Worm (Caenorhabditis elegans): ENCODE results near the gene F52H2.5.

DNA sequence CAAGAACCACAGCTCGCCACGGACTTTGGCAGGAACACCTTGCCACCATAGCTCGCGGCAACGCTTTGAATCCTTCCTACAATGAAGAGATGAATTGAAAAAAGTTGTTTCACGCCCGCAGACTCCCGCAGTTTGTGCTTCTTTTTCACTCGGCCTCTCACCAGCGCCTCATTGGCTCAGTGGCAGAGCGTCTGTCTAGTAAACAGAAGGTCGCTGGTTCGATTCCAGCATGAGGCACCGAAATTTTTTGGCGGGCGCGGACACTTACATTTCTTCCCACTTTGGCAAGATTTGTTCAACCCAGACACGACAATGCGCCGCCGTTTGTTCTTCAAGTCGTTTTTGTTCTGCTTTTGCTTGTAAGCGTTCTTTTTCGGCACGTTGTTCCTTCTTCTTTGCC lies 32.0 kb downstream of the F52H2.5 start:
- TF ChIP-seq lsy-2 (tag; optimal IDR thresholded peaks at IDR 0.05): no peak
- no peak for TF ChIP-seq nhr-28 (tag; optimal IDR thresholded peaks at IDR 0.05)
- no peak for TF ChIP-seq blmp-1 (tag; optimal IDR thresholded peaks at IDR 0.05)
- TF ChIP-seq hlh-1 (tag; optimal IDR thresholded peaks at IDR 0.05): no peak
- TF ChIP-seq mab-5 (tag; optimal IDR thresholded peaks at IDR 0.05): no peak
- TF ChIP-seq elt-3 (tag; optimal IDR thresholded peaks at IDR 0.05): no peak
- no peak for TF ChIP-seq ztf-11 (tag; optimal IDR thresholded peaks at IDR 0.05)
- no peak for TF ChIP-seq snpc-4 (tag; optimal IDR thresholded peaks at IDR 0.05)
- TF ChIP-seq mls-2 (tag; optimal IDR thresholded peaks at IDR 0.05): no peak
- no peak for TF ChIP-seq M03D4.4 (tag; optimal IDR thresholded peaks at IDR 0.05)
- TF ChIP-seq nhr-237 (tag; optimal IDR thresholded peaks at IDR 0.05): no peak
- no peak for TF ChIP-seq pha-4 (tag; optimal IDR thresholded peaks at IDR 0.05)
- no peak for TF ChIP-seq ces-1 (GFP tag; optimal IDR thresholded peaks at IDR 0.05)
